Fruit fly (Drosophila melanogaster) whole organism, adult: ENCODE measurements around the gene CG17329.

ENCODE experiments used
- CG11617 ChIP-seq: fragments of 200-800 bp; sonication (Bioruptor generic); optimal IDR thresholded peaks from 2 replicates; lab custom pipeline; 2017; ENCODE audit warnings: mild to moderate bottlenecking, missing biosample characterization, missing genetic modification reagents, missing genetic modification characterization
- CG12768 ChIP-seq: fragments of 200-800 bp; sonication (Bioruptor generic); optimal IDR thresholded peaks from 2 replicates; lab custom pipeline; 2017; ENCODE audit warnings: missing biosample characterization, missing genetic modification characterization, mild to moderate bottlenecking, moderate library complexity, missing genetic modification reagents
- CG14711 ChIP-seq: fragments of 200-800 bp; sonication (Bioruptor generic); optimal IDR thresholded peaks from 2 replicates; lab custom pipeline; 2018; ENCODE audit warnings: missing biosample characterization, mild to moderate bottlenecking, missing genetic modification characterization, moderate library complexity
- CG1620 ChIP-seq: fragments of 200-800 bp; sonication (Bioruptor generic); optimal IDR thresholded peaks from 2 replicates; lab custom pipeline; 2016; ENCODE audit warnings: missing biosample characterization, missing genetic modification characterization
- CG33017 ChIP-seq: fragments of 200-800 bp; sonication (Bioruptor generic); optimal IDR thresholded peaks from 2 replicates; lab custom pipeline; 2018; ENCODE audit warnings: missing biosample characterization, mild to moderate bottlenecking, missing genetic modification characterization, moderate library complexity
- CG5204 ChIP-seq: fragments of 200-800 bp; sonication (Bioruptor generic); optimal IDR thresholded peaks from 2 replicates; lab custom pipeline; 2016; ENCODE audit warnings: missing biosample characterization, missing genetic modification characterization
- CG7045 ChIP-seq: fragments of 200-800 bp; sonication (Bioruptor generic); optimal IDR thresholded peaks from 2 replicates; lab custom pipeline; 2017; ENCODE audit warnings: missing biosample characterization, mild to moderate bottlenecking, missing genetic modification characterization
- CG7101 ChIP-seq: fragments of 200-800 bp; sonication (Bioruptor generic); optimal IDR thresholded peaks from 2 replicates; lab custom pipeline; 2018; ENCODE audit warnings: missing biosample characterization, mild to moderate bottlenecking, missing genetic modification characterization, moderate library complexity
- Clk ChIP-seq: fragments of 200-800 bp; sonication (Bioruptor generic); optimal IDR thresholded peaks from 2 replicates; lab custom pipeline; 2017; ENCODE audit warnings: missing biosample characterization, missing genetic modification characterization
- Crg-1 ChIP-seq: fragments of 200-800 bp; sonication (Bioruptor generic); optimal IDR thresholded peaks from 2 replicates; lab custom pipeline; 2016; ENCODE audit warnings: missing biosample characterization, missing genetic modification characterization
- Hr96 ChIP-seq: fragments of 200-800 bp; sonication (Bioruptor generic); optimal IDR thresholded peaks from 2 replicates; lab custom pipeline; 2016; ENCODE audit warnings: missing biosample characterization, missing genetic modification characterization
- Mnt ChIP-seq: fragments of 200-800 bp; sonication (Bioruptor generic); optimal IDR thresholded peaks from 2 replicates; lab custom pipeline; 2016; ENCODE audit warnings: missing biosample characterization, mild to moderate bottlenecking, missing genetic modification characterization
- bab1 ChIP-seq: fragments of 200-800 bp; sonication (Bioruptor generic); optimal IDR thresholded peaks from 3 replicates; lab custom pipeline; 2019; ENCODE audit warnings: missing biosample characterization, mild to moderate bottlenecking, missing genetic modification characterization, moderate library complexity
- cic ChIP-seq: fragments of 200-800 bp; sonication (Bioruptor generic); optimal IDR thresholded peaks from 2 replicates; lab custom pipeline; 2017; ENCODE audit warnings: missing biosample characterization, mild to moderate bottlenecking, missing genetic modification characterization, moderate library complexity
- cnc ChIP-seq, 2 experiments: fragments of >200 bp; optimal IDR thresholded peaks; 2 replicates each; lab custom pipeline; 2017
- kay ChIP-seq: fragments of 200-800 bp; sonication (Bioruptor generic); peaks from one replicate; lab custom pipeline; 2016; ENCODE audit warnings: missing biosample characterization, missing genetic modification characterization, borderline replicate concordance
- ovo ChIP-seq: fragments of 200-800 bp; sonication (Bioruptor generic); optimal IDR thresholded peaks from 2 replicates; lab custom pipeline; 2016; ENCODE audit warnings: missing biosample characterization, missing genetic modification characterization
- pad ChIP-seq: fragments of 200-800 bp; sonication (Bioruptor generic); optimal IDR thresholded peaks from 3 replicates; lab custom pipeline; 2017; ENCODE audit warnings: missing biosample characterization, missing genetic modification characterization, mild to moderate bottlenecking, moderate library complexity, missing genetic modification reagents
- tj ChIP-seq: fragments of 200-800 bp; sonication (Bioruptor generic); optimal IDR thresholded peaks from 3 replicates; lab custom pipeline; 2017; ENCODE audit warnings: missing biosample characterization, mild to moderate bottlenecking, missing genetic modification characterization, moderate library complexity
- toe ChIP-seq: fragments of 200-800 bp; sonication (Bioruptor generic); optimal IDR thresholded peaks from 2 replicates; lab custom pipeline; 2016; ENCODE audit warnings: missing biosample characterization, missing genetic modification characterization

CG17329 gene

DNA sequence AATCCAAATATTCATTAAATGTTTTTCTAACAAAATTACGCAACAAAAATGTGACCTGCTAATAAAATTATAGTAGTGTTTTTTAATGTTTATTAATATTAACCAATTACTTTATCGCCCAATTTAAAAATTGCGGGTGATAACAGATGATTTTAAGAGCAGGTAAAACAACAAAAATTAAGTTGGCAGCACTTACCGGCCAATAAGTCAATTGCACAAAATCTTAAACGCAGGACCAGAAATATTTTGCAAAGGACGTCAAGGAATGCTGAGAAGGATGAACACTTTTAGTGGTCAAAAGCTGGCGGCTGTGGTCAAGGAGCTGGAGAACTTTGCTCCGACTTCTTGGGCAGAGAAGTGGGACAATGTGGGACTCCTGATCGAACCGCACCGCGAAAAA lies 35.8 kb downstream of the CG17329 start, which contains the start of gene CG4278:
CG4278 (plus strand) TSS at position 178 of the 400 bp plus-strand sequence.
- TF ChIP-seq CG12768 (GFP tag; lab: Kevin White, UChicago), result no peak
- TF ChIP-seq tj, result no peak
- no peak for TF ChIP-seq CG14711 (tag; lab: Kevin White, UChicago)
- TF ChIP-seq cnc (optimal IDR thresholded peaks at IDR 0.05; lab: Kevin White, UChicago), result no peak
- TF ChIP-seq CG7101, result no peak
- TF ChIP-seq cic (GFP tag; lab: Kevin White, UChicago), result no peak
- TF ChIP-seq CG5204 (GFP tag; lab: Kevin White, UChicago), result no peak
- no peak for TF ChIP-seq CG7045 (GFP tag; lab: Kevin White, UChicago)
- no peak for TF ChIP-seq CG1620 (GFP tag; lab: Kevin White, UChicago)
- TF ChIP-seq Mnt (GFP tag; lab: Kevin White, UChicago), result no peak
- TF ChIP-seq ovo (GFP tag; lab: Kevin White, UChicago), result no peak
- no peak for TF ChIP-seq CG33017
- TF ChIP-seq bab1, result no peak
- no peak for TF ChIP-seq Crg-1 (GFP tag; lab: Kevin White, UChicago)

DNA sequence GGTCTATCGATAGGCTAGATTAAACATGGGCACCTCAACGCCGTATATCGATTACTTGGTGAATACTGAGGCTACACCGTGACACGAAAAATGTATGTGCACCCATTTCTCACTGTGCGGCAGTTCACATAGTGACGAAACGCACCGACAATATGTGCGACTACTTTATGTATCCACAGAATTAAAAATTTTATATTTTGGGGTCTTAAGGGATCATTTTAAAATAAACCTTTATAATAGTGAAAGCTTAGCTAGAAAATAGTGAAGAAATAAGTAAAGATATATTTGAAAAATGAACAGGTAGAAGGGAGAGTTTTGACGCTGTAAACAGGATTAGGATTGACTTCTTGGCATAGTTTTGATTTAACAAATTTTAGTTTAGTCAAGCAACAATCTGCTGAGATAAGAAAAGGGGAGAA lies 38.0 kb downstream of the CG17329 start, which contains the start of gene mRpL4:
mRpL4 (minus strand) TSS at position 31 of the 419 bp plus-strand sequence.
- TF ChIP-seq Crg-1 (GFP tag; lab: Kevin White, UChicago), result no peak
- no peak for TF ChIP-seq tj
- TF ChIP-seq CG14711 (tag; lab: Kevin White, UChicago), result peak; percentile 23
- no peak for TF ChIP-seq CG5204 (GFP tag; lab: Kevin White, UChicago)
- TF ChIP-seq Hr96 (GFP tag; lab: Kevin White, UChicago), result no peak
- no peak for TF ChIP-seq CG11617
- TF ChIP-seq Clk (GFP tag; lab: Kevin White, UChicago), result no peak
- peak; percentile 80 for TF ChIP-seq kay (GFP tag; lab: Kevin White, UChicago)
- no peak for TF ChIP-seq cic (GFP tag; lab: Kevin White, UChicago)
- no peak for TF ChIP-seq cnc (optimal IDR thresholded peaks at IDR 0.05; lab: Kevin White, UChicago)
- peak; percentile 53 for TF ChIP-seq Mnt (GFP tag; lab: Kevin White, UChicago)
- TF ChIP-seq bab1, result peak; percentile 26
- no peak for TF ChIP-seq CG12768 (GFP tag; lab: Kevin White, UChicago)
- peak; percentile 28 for TF ChIP-seq CG1620 (GFP tag; lab: Kevin White, UChicago)
- TF ChIP-seq pad (GFP tag; lab: Kevin White, UChicago), result peak; percentile 13
- TF ChIP-seq CG33017, result no peak
- TF ChIP-seq CG7101, result peak; percentile 1
- TF ChIP-seq toe, result peak; percentile 60
- no peak for TF ChIP-seq CG7045 (GFP tag; lab: Kevin White, UChicago)
- no peak for TF ChIP-seq ovo (GFP tag; lab: Kevin White, UChicago)

DNA sequence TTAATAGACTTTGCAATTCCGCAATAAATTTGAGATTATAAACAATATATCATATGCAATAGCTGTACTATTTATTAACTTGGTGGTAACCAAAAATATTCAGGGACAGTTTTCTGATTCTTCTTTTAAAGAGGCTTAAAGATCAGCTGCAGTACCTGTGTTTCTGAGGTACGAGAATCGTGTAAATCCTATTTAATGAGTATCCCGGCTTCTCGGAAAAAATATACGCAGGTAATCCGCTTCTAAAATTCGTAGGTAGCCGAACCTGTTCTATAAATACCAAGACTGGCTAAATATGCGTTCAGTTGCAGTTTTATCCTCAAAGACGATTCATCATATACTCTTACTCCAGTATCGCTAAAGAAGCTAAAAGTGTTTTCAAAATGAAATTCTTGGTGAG lies 38.5 kb downstream of the CG17329 start, which contains the start of gene CG4440:
CG4440 (plus strand) TSS at position 301 of the 400 bp plus-strand sequence.
- TF ChIP-seq pad (GFP tag; lab: Kevin White, UChicago) (no peak), CG33017 (no peak)

DNA sequence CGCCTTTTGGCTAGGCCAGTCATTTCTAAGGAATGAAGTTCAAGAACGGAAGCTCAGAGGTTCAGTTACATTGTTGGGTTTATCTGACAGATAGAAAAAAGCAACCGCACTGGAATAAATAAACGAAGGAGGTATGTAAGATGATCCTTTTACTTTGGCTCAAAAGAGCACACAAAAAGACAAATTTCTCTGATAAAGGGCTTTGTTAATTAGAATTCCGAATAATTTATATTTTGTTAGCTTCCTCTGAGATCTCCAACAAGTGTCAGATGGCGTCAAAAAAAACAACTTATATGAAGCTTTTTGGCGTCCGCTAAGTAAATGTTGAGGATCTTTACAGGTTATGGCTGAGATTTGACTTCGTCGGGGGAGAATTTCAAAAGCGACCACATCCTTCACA lies 46.7 kb downstream of the CG17329 start, which contains the start of gene CG31817:
CG31817 (minus strand) TSS at position 101 of the 400 bp plus-strand sequence.
- TF ChIP-seq bab1 (no peak), ovo (GFP tag; lab: Kevin White, UChicago) (no peak), CG33017 (no peak), CG5204 (GFP tag; lab: Kevin White, UChicago) (no peak), CG14711 (tag; lab: Kevin White, UChicago) (no peak), Mnt (GFP tag; lab: Kevin White, UChicago) (no peak), cnc (optimal IDR thresholded peaks at IDR 0.05; lab: Kevin White, UChicago) (no peak), CG11617 (no peak), pad (GFP tag; lab: Kevin White, UChicago) (no peak), Clk (GFP tag; lab: Kevin White, UChicago) (no peak), CG7045 (GFP tag; lab: Kevin White, UChicago) (no peak), Crg-1 (GFP tag; lab: Kevin White, UChicago) (no peak), CG7101 (no peak), cic (GFP tag; lab: Kevin White, UChicago) (no peak), Hr96 (GFP tag; lab: Kevin White, UChicago) (no peak), kay (GFP tag; lab: Kevin White, UChicago) (no peak)

DNA sequence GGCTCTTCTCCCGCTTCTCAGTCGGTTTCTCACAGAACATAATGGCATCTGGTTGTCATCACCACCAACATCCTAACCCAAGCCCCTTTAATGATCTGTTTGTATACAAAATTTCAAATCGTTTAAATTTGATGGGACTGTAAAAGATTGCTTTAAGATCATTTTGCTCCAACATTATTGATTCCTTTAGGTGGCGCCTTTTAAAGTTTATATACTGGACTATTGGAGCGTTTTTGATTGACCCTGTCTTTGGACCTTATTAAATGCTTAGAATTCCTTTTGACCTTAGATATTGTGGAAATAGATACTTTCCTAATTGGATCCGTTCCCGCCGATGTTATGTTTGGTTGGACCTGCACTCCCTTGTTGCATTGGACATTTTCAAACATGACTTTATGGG lies 49.2 kb downstream of the CG17329 start, which contains the start of gene CG42266:
CG42266 (minus strand) TSS at position 101 of the 400 bp plus-strand sequence.
- TF ChIP-seq cnc (optimal IDR thresholded peaks at IDR 0.05; lab: Kevin White, UChicago) (no peak), Hr96 (GFP tag; lab: Kevin White, UChicago) (no peak), CG12768 (GFP tag; lab: Kevin White, UChicago) (no peak), Clk (GFP tag; lab: Kevin White, UChicago) (no peak), Mnt (GFP tag; lab: Kevin White, UChicago) (no peak), cic (GFP tag; lab: Kevin White, UChicago) (no peak), pad (GFP tag; lab: Kevin White, UChicago) (no peak), CG14711 (tag; lab: Kevin White, UChicago) (no peak)
